Worm (Caenorhabditis elegans) whole organism, L1 larva: ENCODE results near the gene C10A4.9.

Experiments
- C04F5.9 ChIP-seq: sonication (generic microtip); optimal IDR thresholded peaks from 2 replicates; lab custom pipeline; 2016; ENCODE audit warnings: missing genetic modification characterization, missing compliant biosample characterization
- C34B4.2 ChIP-seq: sonication (generic microtip); optimal IDR thresholded peaks from 2 replicates; lab custom pipeline; 2017; ENCODE audit warnings: mild to moderate bottlenecking, missing genetic modification characterization, missing compliant biosample characterization
- Y116A8C.19 ChIP-seq: sonication (generic microtip); optimal IDR thresholded peaks from 2 replicates; lab custom pipeline; 2016; ENCODE audit warnings: missing compliant biosample characterization, missing genetic modification characterization, borderline replicate concordance
- aly-2 ChIP-seq: fragments of 150-350 bp; optimal IDR thresholded peaks from 2 replicates; lab custom pipeline; 2014; ENCODE audit warnings: missing biosample characterization, missing genetic modification characterization
- ama-1 ChIP-seq: fragments of 150-350 bp; optimal IDR thresholded peaks from 2 replicates; lab custom pipeline; 2014
- blmp-1 ChIP-seq: fragments of 150-350 bp; optimal IDR thresholded peaks from 2 replicates; lab custom pipeline; 2014; ENCODE audit warnings: missing biosample characterization, missing genetic modification characterization
- ceh-63 ChIP-seq: fragments of 200-800 bp; sonication (Bioruptor generic); optimal IDR thresholded peaks from 2 replicates; lab custom pipeline; 2018; ENCODE audit warnings: mild to moderate bottlenecking, missing genetic modification characterization, missing compliant biosample characterization
- efl-1 ChIP-seq, 4 experiments: fragments of 150-350 bp; optimal IDR thresholded peaks in 3 of 4; peaks in 1 of 4; 1 replicate in 1 of 4; 2 replicates in 3 of 4; lab custom pipeline; 2014; ENCODE audit warnings: missing biosample characterization in 2 of 4, missing genetic modification characterization in 2 of 4, missing genetic modification reagents in 2 of 4
- egl-27 ChIP-seq, 2 experiments: fragments of 150-350 bp in 1 of 2; sonication (generic microtip); optimal IDR thresholded peaks; 3 replicates each; lab custom pipeline; 2017 to 2018; ENCODE audit warnings: missing biosample characterization in 2 of 2, missing genetic modification characterization in 2 of 2, missing genetic modification reagents in 2 of 2
- elt-2 ChIP-seq: sonication (generic microtip); optimal IDR thresholded peaks from 2 replicates; lab custom pipeline; 2016; ENCODE audit warnings: missing genetic modification characterization, mild to moderate bottlenecking, inconsistent platforms, missing compliant biosample characterization, missing genetic modification reagents
- elt-3 ChIP-seq, 6 experiments: fragments of 150-350 bp in 1 of 6; sonication (generic microtip); optimal IDR thresholded peaks; 2 replicates each; lab custom pipeline; 2017 to 2018; ENCODE audit warnings: missing biosample characterization in 6 of 6, missing genetic modification characterization in 6 of 6, inconsistent platforms in 1 of 6
- ets-5 ChIP-seq: fragments of 200-800 bp; sonication (Bioruptor generic); IDR thresholded peaks from 2 replicates; pipeline ENCODE4 v1.3.6; 2022; ENCODE audit warnings: missing genetic modification characterization, missing compliant biosample characterization
- fkh-4 ChIP-seq: sonication (generic microtip); optimal IDR thresholded peaks from 2 replicates; lab custom pipeline; 2016; ENCODE audit warnings: missing compliant biosample characterization, missing genetic modification characterization, borderline replicate concordance
- fkh-8 ChIP-seq: sonication (generic microtip); optimal IDR thresholded peaks from 2 replicates; lab custom pipeline; 2016; ENCODE audit warnings: mild to moderate bottlenecking, missing genetic modification characterization, missing compliant biosample characterization
- hlh-4 ChIP-seq: sonication (generic microtip); optimal IDR thresholded peaks from 2 replicates; lab custom pipeline; 2016; ENCODE audit warnings: mild to moderate bottlenecking, missing genetic modification characterization, missing compliant biosample characterization
- hpl-2 ChIP-seq: fragments of 150-350 bp; optimal IDR thresholded peaks from 2 replicates; lab custom pipeline; 2014; ENCODE audit warnings: missing biosample characterization, missing genetic modification reagents, missing genetic modification characterization
- irx-1 ChIP-seq: sonication (generic microtip); optimal IDR thresholded peaks from 2 replicates; lab custom pipeline; 2016; ENCODE audit warnings: missing genetic modification characterization, missing compliant biosample characterization
- lin-14 ChIP-seq: fragments of 200-800 bp; sonication (Bioruptor generic); optimal IDR thresholded peaks from 2 replicates; lab custom pipeline; 2018; ENCODE audit warnings: mild to moderate bottlenecking, missing genetic modification characterization, moderate library complexity, missing compliant biosample characterization
- lin-35 ChIP-seq, 2 experiments: fragments of 150-350 bp; optimal IDR thresholded peaks; 2 replicates each; lab custom pipeline; 2014; ENCODE audit warnings: missing biosample characterization in 2 of 2, missing genetic modification characterization in 2 of 2, missing genetic modification reagents in 2 of 2
- mab-9 ChIP-seq: fragments of 200-800 bp; sonication (Bioruptor generic); IDR thresholded peaks from 2 replicates; pipeline ENCODE4 v1.3.6; 2022; ENCODE audit warnings: missing genetic modification reagents, missing genetic modification characterization, missing compliant biosample characterization
- mdl-1 ChIP-seq, 2 experiments: fragments of 150-350 bp; optimal IDR thresholded peaks; 2 replicates each; lab custom pipeline; 2014 to 2017; ENCODE audit warnings: missing biosample characterization in 2 of 2, missing genetic modification characterization in 2 of 2, inconsistent platforms in 1 of 2
- nhr-19 ChIP-seq: fragments of 200-800 bp; sonication (Bioruptor generic); conservative IDR thresholded peaks from 2 replicates; pipeline ENCODE4 v1.3.6; 2022; ENCODE audit warnings: missing genetic modification characterization, missing compliant biosample characterization
- nhr-20 ChIP-seq: sonication (generic microtip); optimal IDR thresholded peaks from 2 replicates; lab custom pipeline; 2016; ENCODE audit warnings: mild to moderate bottlenecking, missing genetic modification characterization, missing compliant biosample characterization
- nhr-47 ChIP-seq: sonication (generic microtip); optimal IDR thresholded peaks from 2 replicates; lab custom pipeline; 2016; ENCODE audit warnings: mild to moderate bottlenecking, missing genetic modification characterization, moderate library complexity, missing compliant biosample characterization
- nhr-71 ChIP-seq: sonication (generic microtip); optimal IDR thresholded peaks from 2 replicates; lab custom pipeline; 2016; ENCODE audit warnings: mild to moderate bottlenecking, missing genetic modification characterization, moderate library complexity, missing compliant biosample characterization
- nhr-77 ChIP-seq: fragments of 150-350 bp; optimal IDR thresholded peaks from 2 replicates; lab custom pipeline; 2014; ENCODE audit warnings: missing biosample characterization, missing genetic modification characterization
- nhr-84 ChIP-seq: sonication (generic microtip); optimal IDR thresholded peaks from 2 replicates; lab custom pipeline; 2017; ENCODE audit warnings: missing biosample characterization, missing genetic modification characterization
- nhr-85 ChIP-seq: sonication (generic microtip); peaks from one replicate; lab custom pipeline; 2016; ENCODE audit warnings: missing genetic modification characterization, inconsistent platforms, missing compliant biosample characterization
- skn-1 ChIP-seq: fragments of 150-350 bp; optimal IDR thresholded peaks from 2 replicates; lab custom pipeline; 2014; ENCODE audit warnings: missing biosample characterization, missing genetic modification characterization
- snu-23 ChIP-seq: sonication (generic microtip); optimal IDR thresholded peaks from 2 replicates; lab custom pipeline; 2016; ENCODE audit warnings: missing genetic modification characterization, missing compliant biosample characterization
- unc-130 ChIP-seq: fragments of 150-350 bp; optimal IDR thresholded peaks from 2 replicates; lab custom pipeline; 2017; ENCODE audit warnings: missing biosample characterization, missing genetic modification characterization, inconsistent platforms
- unc-30 ChIP-seq: sonication (generic microtip); optimal IDR thresholded peaks from 2 replicates; lab custom pipeline; 2017; ENCODE audit warnings: missing biosample characterization, missing genetic modification characterization
- unc-98 ChIP-seq: fragments of 200-800 bp; sonication (Bioruptor generic); IDR thresholded peaks from 2 replicates; pipeline ENCODE4 v1.3.6; 2022; ENCODE audit warnings: missing genetic modification characterization, missing compliant biosample characterization
- vab-15 ChIP-seq: sonication (generic microtip); optimal IDR thresholded peaks from 2 replicates; lab custom pipeline; 2017; ENCODE audit warnings: missing genotype, mild to moderate bottlenecking, missing genetic modification characterization, missing compliant biosample characterization
- zag-1 ChIP-seq: fragments of 150-350 bp; optimal IDR thresholded peaks from 2 replicates; lab custom pipeline; 2014; ENCODE audit warnings: missing biosample characterization, missing genetic modification characterization
- ztf-4 ChIP-seq: fragments of 150-350 bp; optimal IDR thresholded peaks from 2 replicates; lab custom pipeline; 2014; ENCODE audit warnings: missing biosample characterization, missing genetic modification characterization

C10A4.9 gene

ce11 chrX:7430483-7430882 lies 9.8 kb downstream of the C10A4.9 start (continued):
- TF ChIP-seq Y116A8C.19 (tag; lab: Kevin White, UChicago) = no peak
- no peak for TF ChIP-seq unc-98
- TF ChIP-seq snu-23 (GFP tag; lab: Kevin White, UChicago) = peak; percentile 58
- TF ChIP-seq nhr-85 (tag; lab: Kevin White, UChicago) = peak; percentile 77
- no peak for TF ChIP-seq elt-2 (tag; lab: Kevin White, UChicago)
- TF ChIP-seq elt-3 (tag; optimal IDR thresholded peaks at IDR 0.05; lab: Kevin White, UChicago) = peak in 2 of 6 experiments; percentile 37 to 79
- TF ChIP-seq lin-14 (GFP tag; lab: Kevin White, UChicago) = peak; percentile 67
- TF ChIP-seq nhr-20 (tag; lab: Kevin White, UChicago) = peak; percentile 49
- TF ChIP-seq fkh-8 (tag; lab: Kevin White, UChicago) = no peak
- TF ChIP-seq nhr-19 = peak; percentile 21
- no peak for TF ChIP-seq ztf-4 (tag; lab: Kevin White, UChicago)
- no peak for TF ChIP-seq C34B4.2 (tag; lab: Kevin White, UChicago)
- no peak for TF ChIP-seq hpl-2 (GFP tag; lab: Kevin White, UChicago)
- TF ChIP-seq ceh-63 (GFP tag; lab: Kevin White, UChicago) = no peak
- TF ChIP-seq nhr-47 (tag; lab: Kevin White, UChicago) = peak; percentile 6

DNA sequence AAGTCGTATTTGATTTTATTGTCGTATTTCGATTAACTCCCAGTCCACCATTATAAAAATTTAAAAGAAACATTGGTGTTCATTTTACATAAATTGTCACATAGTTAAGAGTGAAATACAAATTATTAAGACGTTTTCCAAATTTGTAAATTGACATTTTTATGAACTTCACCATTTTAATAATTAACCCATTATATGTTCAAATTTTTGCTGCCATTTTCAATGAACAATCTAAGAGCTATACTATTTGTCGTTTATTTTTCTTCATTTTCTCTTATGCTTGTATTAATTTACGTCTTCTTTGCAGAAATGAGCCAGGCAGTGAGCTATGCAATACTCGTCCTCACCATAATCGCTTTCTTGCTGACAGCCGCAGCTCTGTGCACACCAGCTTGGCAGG lies 10.5 kb downstream of the C10A4.9 start, which contains the start of gene clc-2:
TSS of gene clc-2 (plus strand) at position 301 of the 400 bp plus-strand sequence.
- TF ChIP-seq lin-35 (GFP tag; optimal IDR thresholded peaks at IDR 0.05; lab: Kevin White, UChicago) = no peak
- no peak for TF ChIP-seq egl-27 (tag; optimal IDR thresholded peaks at IDR 0.05; lab: Kevin White, UChicago)
- TF ChIP-seq skn-1 (tag; lab: Kevin White, UChicago) = no peak

DNA sequence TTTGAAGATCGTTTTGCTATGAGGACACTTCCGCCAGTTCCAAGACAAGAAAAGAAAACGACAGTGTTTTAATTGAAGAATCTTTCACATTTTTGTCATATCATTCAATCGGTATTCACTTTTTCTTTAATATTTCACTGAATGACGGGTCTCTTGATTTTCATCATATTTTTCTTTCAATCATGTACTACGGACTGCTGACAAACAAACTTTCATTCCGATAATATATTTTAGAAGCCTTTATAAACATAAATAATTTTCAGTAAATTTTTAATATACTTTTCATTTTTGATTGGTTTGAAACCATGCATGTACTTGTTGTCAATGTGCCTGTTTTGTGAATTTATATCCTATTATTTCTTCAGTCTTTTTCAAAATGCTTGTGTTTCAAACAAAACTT lies 12.6 kb downstream of the C10A4.9 start, which contains the start of gene clc-5:
TSS of gene clc-5 (plus strand) at position 301 of the 400 bp plus-strand sequence.
- no peak for TF ChIP-seq zag-1 (tag; lab: Kevin White, UChicago)
- no peak for TF ChIP-seq hlh-4 (tag; lab: Kevin White, UChicago)
- TF ChIP-seq snu-23 (GFP tag; lab: Kevin White, UChicago) = no peak
- peak; percentile 25 for TF ChIP-seq nhr-85 (tag; lab: Kevin White, UChicago)
- TF ChIP-seq aly-2 (tag; lab: Kevin White, UChicago) = no peak
- TF ChIP-seq unc-30 (tag; lab: Kevin White, UChicago) = no peak

DNA sequence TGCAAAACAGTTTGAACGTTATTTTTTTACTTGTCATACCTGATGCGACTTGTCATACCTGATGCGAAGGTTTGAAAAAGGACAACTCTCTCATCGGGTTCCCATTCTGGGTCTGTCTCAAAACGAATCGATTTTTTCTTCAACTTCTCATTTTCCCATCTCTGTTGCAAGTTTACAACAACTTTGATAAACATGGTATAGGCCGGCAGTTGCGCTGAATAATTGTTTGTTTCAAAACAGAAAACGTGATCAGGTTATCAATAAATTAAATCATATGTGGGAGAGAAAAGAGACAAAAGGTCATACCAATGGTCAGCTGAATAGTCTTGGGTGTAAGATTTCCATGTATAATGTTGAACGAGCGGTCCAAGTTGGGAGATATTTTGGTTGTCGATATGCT lies 16.2 kb downstream of the C10A4.9 start:
- peak; percentile 85 for TF ChIP-seq nhr-85 (tag; lab: Kevin White, UChicago)
- TF ChIP-seq elt-3 (tag; optimal IDR thresholded peaks at IDR 0.05; lab: Kevin White, UChicago) = peak in 2 of 6 experiments; percentile 53 to 71
- no peak for TF ChIP-seq mab-9 (GFP tag; lab: Robert Waterston, UW)
- peak; percentile 54 for TF ChIP-seq snu-23 (GFP tag; lab: Kevin White, UChicago)
- no peak for TF ChIP-seq unc-130
- TF ChIP-seq nhr-84 (tag; lab: Kevin White, UChicago) = no peak
- no peak for TF ChIP-seq nhr-77 (tag; lab: Kevin White, UChicago)
- peak in 1 of 2 experiments; percentile 13 for TF ChIP-seq mdl-1 (tag; optimal IDR thresholded peaks at IDR 0.05; lab: Kevin White, UChicago)
- no peak for TF ChIP-seq vab-15
- peak; percentile 61 for TF ChIP-seq blmp-1 (tag; lab: Kevin White, UChicago)
- TF ChIP-seq lin-14 (GFP tag; lab: Kevin White, UChicago) = peak; percentile 48
- peak; percentile 50 for TF ChIP-seq nhr-20 (tag; lab: Kevin White, UChicago)
- TF ChIP-seq nhr-71 (tag; lab: Kevin White, UChicago) = peak; percentile 52
- no peak for TF ChIP-seq fkh-4 (tag; lab: Kevin White, UChicago)
- 0 out of 2 replicates have a peak, but pooled peaks have one; percentile 8 for TF ChIP-seq nhr-19
- TF ChIP-seq ama-1 (lab: Kevin White, UChicago) = no peak
- no peak for TF ChIP-seq C04F5.9 (tag; lab: Kevin White, UChicago)
- no peak for TF ChIP-seq efl-1 (optimal IDR thresholded peaks at IDR 0.05; lab: Kevin White, UChicago)
- no peak for TF ChIP-seq efl-1 (GFP tag; optimal IDR thresholded peaks at IDR 0.05 in 1 of 2; lab: Kevin White, UChicago)
- TF ChIP-seq irx-1 = no peak
- no peak for TF ChIP-seq ets-5 (GFP tag; lab: Robert Waterston, UW)
- peak in 1 of 2 experiments; percentile 67 for TF ChIP-seq lin-35 (GFP tag; optimal IDR thresholded peaks at IDR 0.05; lab: Kevin White, UChicago)
